Worm (Caenorhabditis elegans) whole organism, L2 larva: Measurements from ENCODE around the gene sdz-7.

Experiments
- C34F6.9 ChIP-seq: fragments of 150-350 bp; optimal IDR thresholded peaks from 2 replicates; lab custom pipeline; 2014; ENCODE audit warnings: missing biosample characterization, missing genetic modification characterization
- F13H6.1 ChIP-seq: sonication (generic microtip); optimal IDR thresholded peaks from 2 replicates; lab custom pipeline; 2016; ENCODE audit warnings: missing genetic modification characterization, missing compliant biosample characterization
- R02D3.7 ChIP-seq: fragments of 150-350 bp; optimal IDR thresholded peaks from 2 replicates; lab custom pipeline; 2014; ENCODE audit warnings: missing biosample characterization, missing genetic modification characterization
- Y55F3AM.14 ChIP-seq: fragments of 200-800 bp; sonication (Bioruptor generic); optimal IDR thresholded peaks from 2 replicates; lab custom pipeline; 2018; ENCODE audit warnings: mild to moderate bottlenecking, missing genetic modification characterization, missing compliant biosample characterization
- ZK546.5 ChIP-seq: sonication (generic microtip); optimal IDR thresholded peaks from 2 replicates; lab custom pipeline; 2017; ENCODE audit warnings: missing biosample characterization, missing genetic modification characterization
- alr-1 ChIP-seq: fragments of 150-350 bp; optimal IDR thresholded peaks from 2 replicates; lab custom pipeline; 2014; ENCODE audit warnings: missing biosample characterization, missing genetic modification characterization
- aly-2 ChIP-seq: fragments of 150-350 bp; optimal IDR thresholded peaks from 2 replicates; lab custom pipeline; 2014; ENCODE audit warnings: missing biosample characterization, missing genetic modification characterization
- ama-1 ChIP-seq: fragments of 150-350 bp; optimal IDR thresholded peaks from 2 replicates; lab custom pipeline; 2018; ENCODE audit warnings: inconsistent platforms
- blmp-1 ChIP-seq: sonication (generic microtip); optimal IDR thresholded peaks from 2 replicates; lab custom pipeline; 2017; ENCODE audit warnings: missing genetic modification characterization, mild to moderate bottlenecking, missing compliant biosample characterization, antibody characterized with exemption, moderate library complexity; ENCODE audit not compliant: insufficient read depth
- ceh-16 ChIP-seq: fragments of 150-350 bp; optimal IDR thresholded peaks from 2 replicates; lab custom pipeline; 2014; ENCODE audit warnings: missing biosample characterization, missing genetic modification characterization
- ceh-82 ChIP-seq: fragments of 150-350 bp; optimal IDR thresholded peaks from 2 replicates; lab custom pipeline; 2014; ENCODE audit warnings: missing biosample characterization, missing genetic modification characterization
- dmd-4 ChIP-seq: sonication (generic microtip); optimal IDR thresholded peaks from 2 replicates; lab custom pipeline; 2017; ENCODE audit warnings: missing biosample characterization, missing genetic modification characterization
- elt-1 ChIP-seq: fragments of 150-350 bp; optimal IDR thresholded peaks from 2 replicates; lab custom pipeline; 2014; ENCODE audit warnings: missing biosample characterization, missing genetic modification characterization
- elt-3 ChIP-seq: sonication (generic microtip); optimal IDR thresholded peaks from 2 replicates; lab custom pipeline; 2017; ENCODE audit warnings: missing biosample characterization, missing genetic modification characterization
- fos-1 ChIP-seq: fragments of 150-350 bp; optimal IDR thresholded peaks from 2 replicates; lab custom pipeline; 2014; ENCODE audit warnings: missing biosample characterization, missing genetic modification characterization
- gmeb-1 ChIP-seq: fragments of 150-350 bp; optimal IDR thresholded peaks from 2 replicates; lab custom pipeline; 2014; ENCODE audit warnings: missing biosample characterization, missing genetic modification characterization
- lin-11 ChIP-seq: fragments of 150-350 bp; sonication (generic microtip); optimal IDR thresholded peaks from 2 replicates; lab custom pipeline; 2014; ENCODE audit warnings: missing biosample characterization, missing genetic modification characterization, inconsistent platforms, mixed read lengths
- lin-39 ChIP-seq: fragments of 150-350 bp; optimal IDR thresholded peaks from 2 replicates; lab custom pipeline; 2014; ENCODE audit warnings: missing biosample characterization, missing genetic modification reagents, missing genetic modification characterization
- lsy-2 ChIP-seq, 2 experiments: fragments of 150-350 bp in 1 of 2; sonication (generic microtip) in 1 of 2; optimal IDR thresholded peaks; 2 replicates each; lab custom pipeline; 2014 to 2017; ENCODE audit warnings: missing biosample characterization in 2 of 2, missing genetic modification characterization in 2 of 2
- mab-5 ChIP-seq: fragments of 150-350 bp; optimal IDR thresholded peaks from 2 replicates; lab custom pipeline; 2014; ENCODE audit warnings: missing biosample characterization, missing genetic modification characterization
- mbf-1 ChIP-seq: sonication (generic microtip); optimal IDR thresholded peaks from 2 replicates; lab custom pipeline; 2017; ENCODE audit warnings: missing biosample characterization, missing genetic modification characterization
- mdl-1 ChIP-seq, 2 experiments: fragments of 150-350 bp in 1 of 2; sonication (generic microtip) in 1 of 2; optimal IDR thresholded peaks; 2 replicates each; lab custom pipeline; 2017; ENCODE audit warnings: missing biosample characterization in 2 of 2, missing genetic modification characterization in 2 of 2
- nhr-11 ChIP-seq: fragments of 150-350 bp; optimal IDR thresholded peaks from 2 replicates; lab custom pipeline; 2014; ENCODE audit warnings: missing biosample characterization, missing genetic modification characterization
- nhr-12 ChIP-seq: fragments of 150-350 bp; optimal IDR thresholded peaks from 2 replicates; lab custom pipeline; 2014; ENCODE audit warnings: missing biosample characterization, missing genetic modification characterization
- nhr-129 ChIP-seq: fragments of 150-350 bp; optimal IDR thresholded peaks from 2 replicates; lab custom pipeline; 2014; ENCODE audit warnings: missing biosample characterization, missing genetic modification characterization
- nhr-23 ChIP-seq: fragments of 150-350 bp; optimal IDR thresholded peaks from 2 replicates; lab custom pipeline; 2014; ENCODE audit warnings: missing biosample characterization, missing genetic modification reagents, missing genetic modification characterization
- nhr-237 ChIP-seq: fragments of 150-350 bp; optimal IDR thresholded peaks from 2 replicates; lab custom pipeline; 2014; ENCODE audit warnings: missing biosample characterization, missing genetic modification characterization
- nhr-25 ChIP-seq: fragments of 150-350 bp; sonication (generic microtip); optimal IDR thresholded peaks from 3 replicates; lab custom pipeline; 2014; ENCODE audit warnings: missing biosample characterization, missing genetic modification characterization
- nhr-6 ChIP-seq: fragments of 150-350 bp; optimal IDR thresholded peaks from 2 replicates; lab custom pipeline; 2014; ENCODE audit warnings: missing biosample characterization, missing genetic modification characterization
- nhr-77 ChIP-seq: fragments of 150-350 bp; optimal IDR thresholded peaks from 2 replicates; lab custom pipeline; 2014; ENCODE audit warnings: missing biosample characterization, missing genetic modification characterization
- peb-1 ChIP-seq: fragments of 150-350 bp; optimal IDR thresholded peaks from 2 replicates; lab custom pipeline; 2014; ENCODE audit warnings: missing biosample characterization, missing genetic modification characterization
- skn-1 ChIP-seq: sonication (generic microtip); optimal IDR thresholded peaks from 2 replicates; lab custom pipeline; 2017; ENCODE audit warnings: missing biosample characterization, missing genetic modification characterization
- sma-3 ChIP-seq: sonication (generic microtip); optimal IDR thresholded peaks from 2 replicates; lab custom pipeline; 2016; ENCODE audit warnings: missing genetic modification reagents, missing genetic modification characterization, missing compliant biosample characterization
- unc-39 ChIP-seq: fragments of 150-350 bp; optimal IDR thresholded peaks from 2 replicates; lab custom pipeline; 2014; ENCODE audit warnings: missing biosample characterization, missing genetic modification characterization
- unc-55 ChIP-seq: fragments of 150-350 bp; sonication (generic microtip); optimal IDR thresholded peaks from 3 replicates; lab custom pipeline; 2014; ENCODE audit warnings: missing biosample characterization, missing genetic modification reagents, missing genetic modification characterization
- unc-62 ChIP-seq: fragments of 150-350 bp; optimal IDR thresholded peaks from 2 replicates; lab custom pipeline; 2014; ENCODE audit warnings: missing biosample characterization, missing genetic modification reagents, missing genetic modification characterization
- zag-1 ChIP-seq: fragments of 150-350 bp; optimal IDR thresholded peaks from 2 replicates; lab custom pipeline; 2014; ENCODE audit warnings: missing biosample characterization, missing genetic modification characterization
- ztf-1 ChIP-seq: fragments of 200-800 bp; sonication (Bioruptor generic); conservative IDR thresholded peaks from 2 replicates; pipeline ENCODE4 v1.3.6; 2022; ENCODE audit warnings: missing genetic modification characterization, missing compliant biosample characterization
- ztf-11 ChIP-seq: sonication (generic microtip); optimal IDR thresholded peaks from 2 replicates; lab custom pipeline; 2017; ENCODE audit warnings: missing biosample characterization, missing genetic modification characterization
- ztf-4 ChIP-seq: fragments of 150-350 bp; optimal IDR thresholded peaks from 2 replicates; lab custom pipeline; 2014; ENCODE audit warnings: missing biosample characterization, missing genetic modification characterization

The sdz-7 gene

DNA sequence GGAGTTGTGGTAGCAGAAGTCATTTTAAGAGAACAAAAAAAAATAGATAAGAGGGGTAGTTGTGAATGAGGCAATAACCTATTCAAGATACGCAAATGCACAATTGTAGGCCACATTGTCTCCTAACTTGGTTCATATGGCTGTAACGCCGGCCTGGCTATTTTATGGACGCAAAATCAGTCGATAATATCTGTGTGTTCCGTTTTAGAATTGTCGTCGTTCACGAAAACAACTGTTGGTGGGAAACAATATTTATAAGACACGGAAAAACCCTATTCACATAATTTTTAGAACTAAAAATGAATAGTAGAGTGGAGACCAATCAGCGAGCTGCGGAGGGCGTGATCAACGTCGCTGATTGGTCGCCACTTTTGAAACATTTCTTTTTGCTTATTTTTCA is at the start of gene sdz-7:
Gene sdz-7, minus strand, starts transcription at position 101 of the 400 bp plus-strand sequence.
- TF ChIP-seq elt-1 (no peak), nhr-12 (no peak), gmeb-1 (tag; lab: Kevin White, UChicago) (no peak), sma-3 (GFP tag; lab: Kevin White, UChicago) (no peak), ceh-16 (tag; lab: Kevin White, UChicago) (no peak), ama-1 (lab: Kevin White, UChicago) (no peak), ztf-11 (no peak), mab-5 (tag; lab: Kevin White, UChicago) (no peak), unc-39 (tag; lab: Kevin White, UChicago) (no peak), zag-1 (tag; lab: Kevin White, UChicago) (no peak), nhr-129 (tag; lab: Kevin White, UChicago) (no peak), nhr-23 (tag; lab: Kevin White, UChicago) (no peak), R02D3.7 (tag; lab: Kevin White, UChicago) (no peak)

DNA sequence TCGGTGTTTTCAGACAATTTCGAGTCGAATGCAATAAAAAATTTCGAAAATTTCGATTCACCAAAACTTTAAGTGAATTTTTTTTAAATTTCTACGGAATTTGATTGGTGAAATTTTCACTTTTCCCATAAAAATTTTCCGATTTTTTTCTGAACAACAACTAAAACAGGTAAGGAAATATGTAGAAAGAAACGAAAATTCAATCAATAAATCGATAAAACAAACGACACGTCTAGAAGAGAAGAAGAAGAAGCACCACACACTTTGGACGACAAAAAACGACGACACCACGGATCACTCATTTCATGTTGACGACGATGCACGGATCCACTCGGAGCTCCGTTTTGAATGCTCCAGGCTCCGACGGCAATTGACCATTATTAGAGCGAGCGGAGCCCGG is 44.9 kb upstream of the sdz-7 start:
- TF ChIP-seq ceh-82, result no peak
- TF ChIP-seq lsy-2 (tag; optimal IDR thresholded peaks at IDR 0.05; lab: Kevin White, UChicago), result no peak
- no peak for TF ChIP-seq R02D3.7 (tag; lab: Kevin White, UChicago)
- TF ChIP-seq ztf-1 (GFP tag; lab: Robert Waterston, UW), result no peak
- no peak for TF ChIP-seq ama-1 (lab: Kevin White, UChicago)
- TF ChIP-seq elt-1, result no peak
- no peak for TF ChIP-seq lin-39 (tag; lab: Kevin White, UChicago)
- TF ChIP-seq ztf-4 (tag; lab: Kevin White, UChicago), result no peak
- TF ChIP-seq nhr-23 (tag; lab: Kevin White, UChicago), result no peak
- no peak for TF ChIP-seq lin-11 (tag; lab: Kevin White, UChicago)
- TF ChIP-seq peb-1 (tag; lab: Kevin White, UChicago), result no peak
- no peak for TF ChIP-seq Y55F3AM.14 (GFP tag; lab: Kevin White, UChicago)

DNA sequence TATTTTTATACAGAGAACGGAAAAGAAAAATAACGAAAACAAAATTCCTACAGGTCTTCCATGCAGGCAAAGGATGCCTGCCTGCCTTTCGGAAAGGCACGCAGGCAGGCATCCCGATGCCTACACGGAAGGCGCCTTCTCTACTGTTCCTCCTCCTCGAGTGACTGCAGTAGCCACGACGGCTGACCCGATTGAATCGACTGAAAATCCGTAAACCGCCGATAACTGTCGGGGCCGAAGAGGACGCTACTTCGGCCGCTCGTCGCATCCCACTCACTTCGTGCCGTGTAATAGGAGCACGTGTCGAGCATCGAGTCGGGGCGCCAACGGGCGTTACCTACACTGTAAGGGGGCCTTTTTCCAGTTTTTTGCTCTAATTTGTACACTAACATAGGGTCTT is 42.8 kb upstream of the sdz-7 start:
- TF ChIP-seq nhr-23 (tag; lab: Kevin White, UChicago), result no peak
- TF ChIP-seq unc-62 (GFP tag; lab: Kevin White, UChicago), result no peak
- no peak for TF ChIP-seq mdl-1 (tag; optimal IDR thresholded peaks at IDR 0.05; lab: Kevin White, UChicago)
- no peak for TF ChIP-seq nhr-237 (tag; lab: Kevin White, UChicago)
- no peak for TF ChIP-seq sma-3 (GFP tag; lab: Kevin White, UChicago)
- TF ChIP-seq nhr-25, result no peak
- TF ChIP-seq mab-5 (tag; lab: Kevin White, UChicago), result no peak
- TF ChIP-seq dmd-4 (tag; lab: Kevin White, UChicago), result no peak
- TF ChIP-seq lsy-2 (tag; optimal IDR thresholded peaks at IDR 0.05; lab: Kevin White, UChicago), result no peak
- TF ChIP-seq alr-1 (tag; lab: Kevin White, UChicago), result no peak

DNA sequence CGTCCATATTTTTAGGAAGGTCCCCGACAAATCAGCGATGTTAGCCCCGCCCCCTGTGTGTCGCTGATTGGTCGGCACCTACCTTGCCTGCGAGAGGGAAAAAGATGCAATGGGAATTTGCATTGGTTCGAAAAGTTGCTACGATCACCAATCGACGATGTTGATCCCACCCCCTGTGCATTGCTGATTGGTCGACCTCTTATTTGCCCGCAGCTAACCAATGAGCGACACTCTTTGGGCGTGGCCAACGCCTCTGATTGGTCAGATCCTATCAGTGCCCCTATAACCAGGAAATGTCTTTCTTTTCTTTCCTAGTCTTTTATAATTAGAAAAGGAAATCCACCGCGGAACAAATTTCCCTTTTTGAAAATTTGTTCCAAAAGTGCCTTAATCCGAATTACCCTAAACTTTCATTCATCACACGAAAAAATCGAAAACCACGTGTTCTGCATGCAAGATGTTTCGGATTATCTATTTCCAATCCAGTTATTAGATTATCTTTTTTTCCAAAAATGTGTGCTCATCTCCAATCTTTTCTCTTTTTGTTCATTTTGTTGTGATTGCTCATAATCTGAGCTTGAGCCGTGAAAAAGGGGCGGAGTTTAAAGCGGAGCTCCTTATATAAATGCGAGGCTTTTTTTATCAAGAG is 40.3 kb upstream of the sdz-7 start:
- no peak for TF ChIP-seq fos-1 (tag; lab: Kevin White, UChicago)
- no peak for TF ChIP-seq nhr-77 (tag; lab: Kevin White, UChicago)
- TF ChIP-seq C34F6.9 (tag; lab: Kevin White, UChicago), result no peak
- no peak for TF ChIP-seq Y55F3AM.14 (GFP tag; lab: Kevin White, UChicago)
- no peak for TF ChIP-seq nhr-11
- no peak for TF ChIP-seq nhr-129 (tag; lab: Kevin White, UChicago)
- no peak for TF ChIP-seq zag-1 (tag; lab: Kevin White, UChicago)
- no peak for TF ChIP-seq elt-1
- TF ChIP-seq ZK546.5 (tag; lab: Kevin White, UChicago), result no peak
- no peak for TF ChIP-seq nhr-6
- TF ChIP-seq skn-1 (tag; lab: Kevin White, UChicago), result no peak
- no peak for TF ChIP-seq ceh-16 (tag; lab: Kevin White, UChicago)

DNA sequence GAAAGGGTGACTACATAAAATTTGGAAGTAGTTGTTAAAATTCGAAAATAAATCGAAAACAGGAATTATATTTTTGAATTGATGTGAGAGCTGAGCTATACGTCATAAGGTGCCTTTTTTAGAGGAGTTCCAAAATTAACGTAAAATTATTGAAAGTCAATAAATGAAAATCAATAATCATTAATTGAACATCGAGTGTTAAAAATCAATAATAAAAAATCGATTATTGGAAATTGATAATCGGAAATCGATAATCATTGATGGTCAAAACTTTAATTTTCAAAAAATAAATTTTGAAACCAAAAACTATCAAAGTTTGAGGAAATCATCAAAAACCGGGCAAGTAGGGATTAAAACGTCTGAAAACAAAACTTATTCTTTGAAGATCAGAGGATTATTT is 35.9 kb upstream of the sdz-7 start:
- TF ChIP-seq mbf-1 (tag; lab: Kevin White, UChicago) (no peak), elt-3 (tag; lab: Kevin White, UChicago) (no peak), lin-11 (tag; lab: Kevin White, UChicago) (no peak), ztf-1 (GFP tag; lab: Robert Waterston, UW) (no peak), mdl-1 (tag; optimal IDR thresholded peaks at IDR 0.05; lab: Kevin White, UChicago) (no peak), nhr-129 (tag; lab: Kevin White, UChicago) (no peak), ama-1 (lab: Kevin White, UChicago) (no peak), aly-2 (tag; lab: Kevin White, UChicago) (no peak), nhr-11 (no peak), F13H6.1 (no peak), ztf-11 (no peak), unc-55 (no peak), zag-1 (tag; lab: Kevin White, UChicago) (no peak), nhr-25 (no peak), unc-62 (GFP tag; lab: Kevin White, UChicago) (no peak), Y55F3AM.14 (GFP tag; lab: Kevin White, UChicago) (no peak), ceh-82 (no peak), blmp-1 (tag; lab: Kevin White, UChicago) (no peak)
